Worm (Caenorhabditis elegans): ENCODE measurements around the gene mpst-7.

The mpst-7 gene

DNA sequence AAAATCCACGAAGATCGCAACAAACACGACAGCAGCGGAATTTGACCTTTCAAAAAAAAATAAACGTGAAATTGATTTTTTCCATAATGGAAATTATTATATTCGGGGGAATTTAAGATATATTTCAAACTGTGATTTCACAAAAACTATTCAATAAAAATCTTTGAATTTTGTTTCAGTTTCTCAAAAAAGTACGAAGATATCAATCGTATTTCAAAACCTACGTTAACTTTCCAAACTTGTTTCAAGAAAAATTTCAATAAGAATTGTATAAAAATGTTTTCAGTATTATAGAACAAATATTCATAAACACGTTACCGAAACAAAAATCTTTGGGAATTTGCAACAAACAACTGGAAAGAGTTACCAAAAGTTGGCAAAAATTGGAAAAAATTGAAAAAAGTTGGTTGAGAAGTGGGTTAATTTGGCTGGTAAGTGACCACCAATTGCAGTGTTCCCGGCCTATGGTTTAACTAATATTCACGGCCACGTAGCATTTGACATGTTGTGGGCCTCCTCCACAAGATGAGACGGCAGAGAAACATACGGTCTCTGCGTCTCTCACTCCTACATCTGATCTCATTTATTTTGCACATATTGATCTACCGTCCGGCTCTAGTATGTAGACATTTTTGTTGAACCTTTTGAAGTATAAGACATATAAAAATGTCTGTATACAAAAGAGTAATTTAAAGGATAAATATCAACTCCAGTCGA, 10.0 kb downstream of the mpst-7 start, which contains the start of the genes T16G1.9 and T16G1.18 (continued):
- TF ChIP-seq daf-12 (tag; optimal IDR thresholded peaks at IDR 0.05) (no peak), set-16 (GFP tag; IDR thresholded peaks at IDR 0.05) (no peak), nhr-28 (tag; optimal IDR thresholded peaks at IDR 0.05) (peak; percentile 34), ZK546.5 (tag; optimal IDR thresholded peaks at IDR 0.05) (no peak), T26A8.4 (GFP tag; IDR thresholded peaks at IDR 0.05) (no peak), attf-4 (tag; optimal IDR thresholded peaks at IDR 0.05) (no peak), php-3 (GFP tag; IDR thresholded peaks at IDR 0.05) (no peak), Y75B8A.6 (GFP tag; IDR thresholded peaks at IDR 0.05) (no peak), aly-2 (tag; optimal IDR thresholded peaks at IDR 0.05) (no peak), lin-13 (GFP tag; optimal IDR thresholded peaks at IDR 0.05) (peak; percentile 50), jun-1 (tag; optimal IDR thresholded peaks at IDR 0.05) (no peak), ces-1 (GFP tag; optimal IDR thresholded peaks at IDR 0.05) (no peak), spr-3 (GFP tag; optimal IDR thresholded peaks at IDR 0.05) (no peak), F44E2.7 (GFP tag; IDR thresholded peaks at IDR 0.05) (no peak), mxl-3 (GFP tag; optimal IDR thresholded peaks at IDR 0.05) (peak; percentile 45), arid-1 (GFP tag; conservative IDR thresholded peaks at IDR 0.05) (no peak), madf-5 (GFP tag; IDR thresholded peaks at IDR 0.05) (no peak), fos-1 (tag; optimal IDR thresholded peaks at IDR 0.05) (no peak), mdl-1 (tag; optimal IDR thresholded peaks at IDR 0.05) (no peak), ceh-82 (tag; optimal IDR thresholded peaks at IDR 0.05) (no peak), dmd-9 (GFP tag; IDR thresholded peaks at IDR 0.05) (no peak), dve-1 (tag; optimal IDR thresholded peaks at IDR 0.05; ENCODE audit: insufficient read depth) (peak; percentile 57), nhr-102 (tag; optimal IDR thresholded peaks at IDR 0.05) (no peak), lim-7 (GFP tag; IDR thresholded peaks at IDR 0.05) (no peak), ceh-20 (GFP tag; IDR thresholded peaks at IDR 0.05) (no peak), nhr-41 (GFP tag; IDR thresholded peaks at IDR 0.05) (no peak), lin-15B (tag; optimal IDR thresholded peaks at IDR 0.05) (no peak), duxl-1 (tag; optimal IDR thresholded peaks at IDR 0.05; ENCODE audit: poor library complexity) (no peak), hmg-1.1 (GFP tag; IDR thresholded peaks at IDR 0.05) (peak; percentile 50), daf-8 (GFP tag; IDR thresholded peaks at IDR 0.05) (no peak), hlh-30 (tag; optimal IDR thresholded peaks at IDR 0.05; ENCODE audit: insufficient read depth) (peak; percentile 59), pha-4 (GFP tag; IDR thresholded peaks at IDR 0.05) (no peak), pha-4 (tag; optimal IDR thresholded peaks at IDR 0.05) (no peak), mep-1 (tag; optimal IDR thresholded peaks at IDR 0.05) (peak; percentile 64), snpc-1.2 (GFP tag; IDR thresholded peaks at IDR 0.05) (no peak), mxl-2 (GFP tag; conservative IDR thresholded peaks at IDR 0.05) (no peak), nhr-11 (tag; optimal IDR thresholded peaks at IDR 0.05) (no peak), nhr-6 (tag; optimal IDR thresholded peaks at IDR 0.05) (peak; percentile 98), nhr-10 (tag; optimal IDR thresholded peaks at IDR 0.05) (no peak), unc-39 (tag; optimal IDR thresholded peaks at IDR 0.05) (no peak), Y5F2A.4 (GFP tag; optimal IDR thresholded peaks at IDR 0.05) (no peak), zfp-2 (tag; optimal IDR thresholded peaks at IDR 0.05) (no peak), skn-1 (tag; optimal IDR thresholded peaks at IDR 0.05) (no peak), ceh-28 (tag; optimal IDR thresholded peaks at IDR 0.05) (no peak), dmd-6 (GFP tag; IDR thresholded peaks at IDR 0.05) (peak; percentile 62; the same call in 1 of the 2 replicates), hif-1 (tag; optimal IDR thresholded peaks at IDR 0.05) (no peak), egl-43 (GFP tag; IDR thresholded peaks at IDR 0.05) (no peak), lin-39 (tag; optimal IDR thresholded peaks at IDR 0.05) (no peak), ZK337.2 (GFP tag; IDR thresholded peaks at IDR 0.05) (no peak), nhr-111 (GFP tag; optimal IDR thresholded peaks at IDR 0.05) (no peak), ztf-7 (tag; optimal IDR thresholded peaks at IDR 0.05) (no peak), aha-1 (tag) (no peak)

Measured in whole organism, L4 larva.